Worm (Caenorhabditis elegans): ENCODE results near the gene nex-2.

- TF ChIP-seq unc-62 (GFP tag; optimal IDR thresholded peaks at IDR 0.05), result no peak
- no peak for TF ChIP-seq ccch-3 (GFP tag; optimal IDR thresholded peaks at IDR 0.05)
- no peak for TF ChIP-seq F49E8.2 (tag; optimal IDR thresholded peaks at IDR 0.05; ENCODE audit: insufficient read depth)
- no peak for TF ChIP-seq F37B4.10 (GFP tag; IDR thresholded peaks at IDR 0.05)
- TF ChIP-seq K12H6.12 (tag; optimal IDR thresholded peaks at IDR 0.05), result no peak
- no peak for TF ChIP-seq ztf-3 (GFP tag; optimal IDR thresholded peaks at IDR 0.05)
- no peak for TF ChIP-seq sea-2 (GFP tag; IDR thresholded peaks at IDR 0.05)
- TF ChIP-seq aptf-3 (GFP tag; IDR thresholded peaks at IDR 0.05), result no peak
- no peak for TF ChIP-seq nfya-1 (tag; optimal IDR thresholded peaks at IDR 0.05; ENCODE audit: borderline replicate concordance, insufficient read depth)
- TF ChIP-seq B0035.1 (tag; optimal IDR thresholded peaks at IDR 0.05), result no peak
Observed at ce11 chrIII:10362920-10363319, 32.7 kb upstream of the nex-2 start.

Data from whole organism, young adult.